Worm (Caenorhabditis elegans) whole organism, early embryonic: ENCODE results near the gene txt-1.

Experiments
- B0310.2 ChIP-seq: sonication (generic microtip); optimal IDR thresholded peaks from 2 replicates; lab custom pipeline; 2016; ENCODE audit warnings: mild to moderate bottlenecking, missing genetic modification characterization, missing compliant biosample characterization
- aly-1 ChIP-seq: sonication (generic microtip); optimal IDR thresholded peaks from 2 replicates; lab custom pipeline; 2016; ENCODE audit warnings: missing genetic modification characterization, missing compliant biosample characterization
- flt-1 ChIP-seq: fragments of 200-800 bp; sonication (Bioruptor generic); IDR thresholded peaks from 2 replicates; pipeline ENCODE4 v1.3.6; 2022; ENCODE audit warnings: missing genetic modification characterization, missing compliant biosample characterization
- tbx-11 ChIP-seq: fragments of 200-800 bp; sonication (Bioruptor generic); IDR thresholded peaks from 2 replicates; pipeline ENCODE4 v1.3.6; 2022; ENCODE audit warnings: missing genetic modification characterization, missing compliant biosample characterization
- tbx-37 ChIP-seq: fragments of 200-800 bp; sonication (Bioruptor generic); conservative IDR thresholded peaks from 2 replicates; pipeline ENCODE4 v1.3.6; 2022; ENCODE audit warnings: missing genetic modification reagents, missing genetic modification characterization, missing compliant biosample characterization
- tra-4 ChIP-seq: sonication (generic microtip); optimal IDR thresholded peaks from 2 replicates; lab custom pipeline; 2017; ENCODE audit warnings: missing genetic modification characterization, missing compliant biosample characterization

ce11 chrII:60049-60448 is 45.9 kb upstream of the txt-1 start:
- no peak for TF ChIP-seq flt-1 (GFP tag; lab: Robert Waterston, UW)
- TF ChIP-seq aly-1 (tag; lab: Kevin White, UChicago) = no peak
- no peak for TF ChIP-seq tbx-11
- no peak for TF ChIP-seq B0310.2
- TF ChIP-seq tra-4 = no peak
- TF ChIP-seq tbx-37 (GFP tag; lab: Robert Waterston, UW) = no peak
